Fruit fly (Drosophila melanogaster): ENCODE results near the gene CG13398.

The CG13398 gene

dm6 chr2L:8403286-8404270, 11.5 kb downstream of the CG13398 start, which contains the start of gene emb (continued):
- TF ChIP-seq pb (GFP tag; optimal IDR thresholded peaks at IDR 0.05): peak; percentile 36
- peak; percentile 90 for TF ChIP-seq knrl (GFP tag; IDR thresholded peaks at IDR 0.05; ENCODE audit: partially characterized antibody)
- no peak for TF ChIP-seq H15 (GFP tag; IDR thresholded peaks at IDR 0.05)
- TF ChIP-seq ap (GFP tag; IDR thresholded peaks at IDR 0.05): no peak
- peak; percentile 53 for TF ChIP-seq ewg (GFP tag; optimal IDR thresholded peaks at IDR 0.05)
- peak; percentile 99 for TF ChIP-seq Dref (GFP tag; IDR thresholded peaks at IDR 0.05)
- TF ChIP-seq CG11093 (GFP tag; IDR thresholded peaks at IDR 0.05): no peak
- TF ChIP-seq CG15601 (tag; optimal IDR thresholded peaks at IDR 0.05): peak; percentile 47
- TF ChIP-seq pho (GFP tag; optimal IDR thresholded peaks at IDR 0.05): peak; percentile 65
- peak; percentile 35 for TF ChIP-seq CG17186 (GFP tag; optimal IDR thresholded peaks at IDR 0.05)
- no peak for TF ChIP-seq E2f1 (GFP tag; IDR thresholded peaks at IDR 0.05)
- no peak for TF ChIP-seq hth (optimal IDR thresholded peaks at IDR 0.05)
- TF ChIP-seq NFAT (GFP tag; IDR thresholded peaks at IDR 0.05): peak; percentile 58
- TF ChIP-seq Ada2b (GFP tag; IDR thresholded peaks at IDR 0.05): no peak
- TF ChIP-seq nerfin-1 (tag; optimal IDR thresholded peaks at IDR 0.05): peak; percentile 89
- TF ChIP-seq fd96Cb (tag; optimal IDR thresholded peaks at IDR 0.05): peak; percentile 7
- TF ChIP-seq HHEX (GFP tag; optimal IDR thresholded peaks at IDR 0.05): no peak
- TF ChIP-seq ems (GFP tag; optimal IDR thresholded peaks at IDR 0.05): peak; percentile 41
- TF ChIP-seq hkb (optimal IDR thresholded peaks at IDR 0.05): no peak
- no peak for TF ChIP-seq hkb (GFP tag; IDR thresholded peaks at IDR 0.05)
- TF ChIP-seq Antp (GFP tag; optimal IDR thresholded peaks at IDR 0.05): peak; percentile 59
- TF ChIP-seq CG8281 (tag; optimal IDR thresholded peaks at IDR 0.05): no peak
- no peak for TF ChIP-seq CG8765 (GFP tag; IDR thresholded peaks at IDR 0.05)
- TF ChIP-seq Lpt (GFP tag; optimal IDR thresholded peaks at IDR 0.05): no peak
- TF ChIP-seq Sry-β (GFP tag; optimal IDR thresholded peaks at IDR 0.05): peak; percentile 3
- no peak for TF ChIP-seq corto (GFP tag; optimal IDR thresholded peaks at IDR 0.05)
- peak; percentile 33 for TF ChIP-seq CrebB (tag; optimal IDR thresholded peaks at IDR 0.05)
- TF ChIP-seq CG15514 (GFP tag; optimal IDR thresholded peaks at IDR 0.05): peak; percentile 91
- TF ChIP-seq Doc2 (GFP tag; IDR thresholded peaks at IDR 0.05): no peak
- no peak for TF ChIP-seq ash1 (GFP tag; optimal IDR thresholded peaks at IDR 0.05)
- TF ChIP-seq chm (GFP tag; IDR thresholded peaks at IDR 0.05): peak; percentile 17; the same call in 1 of the 2 replicates
- no peak for TF ChIP-seq gcm (GFP tag; optimal IDR thresholded peaks at IDR 0.05)
- no peak for TF ChIP-seq GATAe (GFP tag; conservative IDR thresholded peaks at IDR 0.05)
- no peak for TF ChIP-seq Usf (GFP tag; optimal IDR thresholded peaks at IDR 0.05)
- no peak for TF ChIP-seq Optix (GFP tag; IDR thresholded peaks at IDR 0.05)
- peak; percentile 58 for TF ChIP-seq jumu (GFP tag; optimal IDR thresholded peaks at IDR 0.05)
- peak; percentile 93 for TF ChIP-seq sna (GFP tag; IDR thresholded peaks at IDR 0.05; ENCODE audit: partially characterized antibody)
- TF ChIP-seq pfk (GFP tag; optimal IDR thresholded peaks at IDR 0.05): no peak
- peak; percentile 68 for TF ChIP-seq CG2712 (tag; optimal IDR thresholded peaks at IDR 0.05)
- TF ChIP-seq CG2199 (GFP tag; IDR thresholded peaks at IDR 0.05): no peak
- TF ChIP-seq CG14860 (GFP tag; IDR thresholded peaks at IDR 0.05; ENCODE audit: partially characterized antibody): peak; percentile 99
- TF ChIP-seq Ets97D (GFP tag; optimal IDR thresholded peaks at IDR 0.05): peak; percentile 95
- peak; percentile 11 for TF ChIP-seq CG10979 (tag; optimal IDR thresholded peaks at IDR 0.05)
- TF ChIP-seq B-H1 (GFP tag; IDR thresholded peaks at IDR 0.05): no peak
- no peak for TF ChIP-seq ro (GFP tag; IDR thresholded peaks at IDR 0.05)
- TF ChIP-seq gsb-n (tag; optimal IDR thresholded peaks at IDR 0.05): no peak
- no peak for TF ChIP-seq croc (GFP tag; conservative IDR thresholded peaks at IDR 0.05)
- TF ChIP-seq CG14965 (GFP tag; optimal IDR thresholded peaks at IDR 0.05; ENCODE audit: borderline replicate concordance): no peak
- no peak for TF ChIP-seq gce (GFP tag; IDR thresholded peaks at IDR 0.05)
- no peak for TF ChIP-seq Dip2 (GFP tag; IDR thresholded peaks at IDR 0.05)

Measured in whole organism, embryonic.